Fruit fly (Drosophila melanogaster) whole organism, adult: ENCODE results near the gene CG14377.
A peak's percentile ranks its signal among the peaks of the same experiment; 100 is the strongest.

ENCODE experiments used
- CG11617 ChIP-seq: fragments of 200-800 bp; sonication (Bioruptor generic); optimal IDR thresholded peaks from 2 replicates; lab custom pipeline; 2017; ENCODE audit warnings: mild to moderate bottlenecking, missing biosample characterization, missing genetic modification reagents, missing genetic modification characterization
- CG12768 ChIP-seq: fragments of 200-800 bp; sonication (Bioruptor generic); optimal IDR thresholded peaks from 2 replicates; lab custom pipeline; 2017; ENCODE audit warnings: missing biosample characterization, missing genetic modification characterization, mild to moderate bottlenecking, moderate library complexity, missing genetic modification reagents
- CG14711 ChIP-seq: fragments of 200-800 bp; sonication (Bioruptor generic); optimal IDR thresholded peaks from 2 replicates; lab custom pipeline; 2018; ENCODE audit warnings: missing biosample characterization, mild to moderate bottlenecking, missing genetic modification characterization, moderate library complexity
- CG1620 ChIP-seq: fragments of 200-800 bp; sonication (Bioruptor generic); optimal IDR thresholded peaks from 2 replicates; lab custom pipeline; 2016; ENCODE audit warnings: missing biosample characterization, missing genetic modification characterization
- CG33017 ChIP-seq: fragments of 200-800 bp; sonication (Bioruptor generic); optimal IDR thresholded peaks from 2 replicates; lab custom pipeline; 2018; ENCODE audit warnings: missing biosample characterization, mild to moderate bottlenecking, missing genetic modification characterization, moderate library complexity
- CG5204 ChIP-seq: fragments of 200-800 bp; sonication (Bioruptor generic); optimal IDR thresholded peaks from 2 replicates; lab custom pipeline; 2016; ENCODE audit warnings: missing biosample characterization, missing genetic modification characterization
- CG7045 ChIP-seq: fragments of 200-800 bp; sonication (Bioruptor generic); optimal IDR thresholded peaks from 2 replicates; lab custom pipeline; 2017; ENCODE audit warnings: missing biosample characterization, mild to moderate bottlenecking, missing genetic modification characterization
- CG7101 ChIP-seq: fragments of 200-800 bp; sonication (Bioruptor generic); optimal IDR thresholded peaks from 2 replicates; lab custom pipeline; 2018; ENCODE audit warnings: missing biosample characterization, mild to moderate bottlenecking, missing genetic modification characterization, moderate library complexity
- Clk ChIP-seq: fragments of 200-800 bp; sonication (Bioruptor generic); optimal IDR thresholded peaks from 2 replicates; lab custom pipeline; 2017; ENCODE audit warnings: missing biosample characterization, missing genetic modification characterization
- Crg-1 ChIP-seq: fragments of 200-800 bp; sonication (Bioruptor generic); optimal IDR thresholded peaks from 2 replicates; lab custom pipeline; 2016; ENCODE audit warnings: missing biosample characterization, missing genetic modification characterization
- Hr96 ChIP-seq: fragments of 200-800 bp; sonication (Bioruptor generic); optimal IDR thresholded peaks from 2 replicates; lab custom pipeline; 2016; ENCODE audit warnings: missing biosample characterization, missing genetic modification characterization
- Mnt ChIP-seq: fragments of 200-800 bp; sonication (Bioruptor generic); optimal IDR thresholded peaks from 2 replicates; lab custom pipeline; 2016; ENCODE audit warnings: missing biosample characterization, mild to moderate bottlenecking, missing genetic modification characterization
- bab1 ChIP-seq: fragments of 200-800 bp; sonication (Bioruptor generic); optimal IDR thresholded peaks from 3 replicates; lab custom pipeline; 2019; ENCODE audit warnings: missing biosample characterization, mild to moderate bottlenecking, missing genetic modification characterization, moderate library complexity
- cic ChIP-seq: fragments of 200-800 bp; sonication (Bioruptor generic); optimal IDR thresholded peaks from 2 replicates; lab custom pipeline; 2017; ENCODE audit warnings: missing biosample characterization, mild to moderate bottlenecking, missing genetic modification characterization, moderate library complexity
- cnc ChIP-seq, 2 experiments: fragments of >200 bp; optimal IDR thresholded peaks; 2 replicates each; lab custom pipeline; 2017
- kay ChIP-seq: fragments of 200-800 bp; sonication (Bioruptor generic); peaks from one replicate; lab custom pipeline; 2016; ENCODE audit warnings: missing biosample characterization, missing genetic modification characterization, borderline replicate concordance
- ovo ChIP-seq: fragments of 200-800 bp; sonication (Bioruptor generic); optimal IDR thresholded peaks from 2 replicates; lab custom pipeline; 2016; ENCODE audit warnings: missing biosample characterization, missing genetic modification characterization
- pad ChIP-seq: fragments of 200-800 bp; sonication (Bioruptor generic); optimal IDR thresholded peaks from 3 replicates; lab custom pipeline; 2017; ENCODE audit warnings: missing biosample characterization, missing genetic modification characterization, mild to moderate bottlenecking, moderate library complexity, missing genetic modification reagents
- tj ChIP-seq: fragments of 200-800 bp; sonication (Bioruptor generic); optimal IDR thresholded peaks from 3 replicates; lab custom pipeline; 2017; ENCODE audit warnings: missing biosample characterization, mild to moderate bottlenecking, missing genetic modification characterization, moderate library complexity
- toe ChIP-seq: fragments of 200-800 bp; sonication (Bioruptor generic); optimal IDR thresholded peaks from 2 replicates; lab custom pipeline; 2016; ENCODE audit warnings: missing biosample characterization, missing genetic modification characterization

CG14377 gene

dm6 chr3R:13422178-13422577 is 24.5 kb downstream of the CG14377 start:
- TF ChIP-seq ovo (no peak), cnc (optimal IDR thresholded peaks at IDR 0.05; lab: Kevin White, UChicago) (no peak), tj (GFP tag; lab: Kevin White, UChicago) (no peak), CG14711 (tag; lab: Kevin White, UChicago) (no peak), toe (GFP tag; lab: Kevin White, UChicago) (no peak), Clk (no peak), Mnt (GFP tag; lab: Kevin White, UChicago) (no peak)

- no peak for TF ChIP-seq cic
- no peak for TF ChIP-seq pad (GFP tag; lab: Kevin White, UChicago)
- no peak for TF ChIP-seq CG7101 (tag; lab: Kevin White, UChicago)
- TF ChIP-seq Crg-1 (GFP tag; lab: Kevin White, UChicago): no peak
- TF ChIP-seq Clk: no peak
- no peak for TF ChIP-seq CG11617 (GFP tag; lab: Kevin White, UChicago)
- no peak for TF ChIP-seq cnc (optimal IDR thresholded peaks at IDR 0.05; lab: Kevin White, UChicago)
- no peak for TF ChIP-seq bab1 (GFP tag; lab: Kevin White, UChicago)
- TF ChIP-seq CG7045 (GFP tag; lab: Kevin White, UChicago): no peak
- no peak for TF ChIP-seq CG14711 (tag; lab: Kevin White, UChicago)
- no peak for TF ChIP-seq ovo
- no peak for TF ChIP-seq CG12768 (GFP tag; lab: Kevin White, UChicago)
- TF ChIP-seq kay: no peak
- TF ChIP-seq Hr96 (GFP tag; lab: Kevin White, UChicago): no peak
- TF ChIP-seq toe (GFP tag; lab: Kevin White, UChicago): no peak
- TF ChIP-seq tj (GFP tag; lab: Kevin White, UChicago): no peak
- no peak for TF ChIP-seq CG33017 (tag; lab: Kevin White, UChicago)
- TF ChIP-seq CG1620: no peak
- no peak for TF ChIP-seq CG5204 (GFP tag; lab: Kevin White, UChicago)
- TF ChIP-seq Mnt (GFP tag; lab: Kevin White, UChicago): no peak
Observed at dm6 chr3R:13425470-13426033, 27.9 kb downstream of the CG14377 start, which contains the start of gene Act87E. Gene Act87E (plus strand): TSS chr3R:13425983.

- TF ChIP-seq Clk (no peak), Hr96 (GFP tag; lab: Kevin White, UChicago) (no peak), bab1 (GFP tag; lab: Kevin White, UChicago) (peak; percentile 11)
Observed at dm6 chr3R:13428341-13429040, 30.9 kb downstream of the CG14377 start.

- TF ChIP-seq CG7101 (tag; lab: Kevin White, UChicago) (peak; percentile 66), cnc (optimal IDR thresholded peaks at IDR 0.05; lab: Kevin White, UChicago) (no peak), bab1 (GFP tag; lab: Kevin White, UChicago) (peak; percentile 93), ovo (no peak), Clk (no peak), toe (GFP tag; lab: Kevin White, UChicago) (peak; percentile 36), tj (GFP tag; lab: Kevin White, UChicago) (peak; percentile 53), Mnt (GFP tag; lab: Kevin White, UChicago) (peak; percentile 28), Crg-1 (GFP tag; lab: Kevin White, UChicago) (peak; percentile 47), pad (GFP tag; lab: Kevin White, UChicago) (no peak), CG11617 (GFP tag; lab: Kevin White, UChicago) (peak; percentile 66), CG33017 (tag; lab: Kevin White, UChicago) (peak; percentile 72), Hr96 (GFP tag; lab: Kevin White, UChicago) (no peak), CG14711 (tag; lab: Kevin White, UChicago) (peak; percentile 57), CG5204 (GFP tag; lab: Kevin White, UChicago) (peak; percentile 64), CG7045 (GFP tag; lab: Kevin White, UChicago) (no peak), kay (peak; percentile 49), cic (no peak), CG1620 (peak; percentile 64), CG12768 (GFP tag; lab: Kevin White, UChicago) (no peak)
Observed at dm6 chr3R:13433623-13434022, 36.0 kb downstream of the CG14377 start.

- TF ChIP-seq bab1 (GFP tag; lab: Kevin White, UChicago) (peak; percentile 41), pad (GFP tag; lab: Kevin White, UChicago) (peak; percentile 90), Clk (no peak), cnc (optimal IDR thresholded peaks at IDR 0.05; lab: Kevin White, UChicago) (no peak)
Observed at dm6 chr3R:13434325-13435168, 36.9 kb downstream of the CG14377 start, which contains the start of gene yrt. Gene yrt (minus strand): TSS chr3R:13434984.

dm6 chr3R:13435836-13436235 is 38.2 kb downstream of the CG14377 start:
- TF ChIP-seq CG12768 (GFP tag; lab: Kevin White, UChicago): no peak
- TF ChIP-seq Mnt (GFP tag; lab: Kevin White, UChicago): no peak
- no peak for TF ChIP-seq pad (GFP tag; lab: Kevin White, UChicago)
- TF ChIP-seq cic: no peak
- no peak for TF ChIP-seq Hr96 (GFP tag; lab: Kevin White, UChicago)
- no peak for TF ChIP-seq CG33017 (tag; lab: Kevin White, UChicago)
